Fruit fly (Drosophila melanogaster) whole organism, prepupa: ENCODE results near the gene CG12009.

Source experiments
- Blimp-1 ChIP-seq: fragments of 200-800 bp; sonication (Bioruptor generic); optimal IDR thresholded peaks from 3 replicates; lab custom pipeline; 2017; ENCODE audit warnings: missing biosample characterization, missing genetic modification characterization, mild to moderate bottlenecking, moderate library complexity, missing genetic modification reagents
- CG10631 ChIP-seq: fragments of 200-800 bp; sonication (Bioruptor generic); optimal IDR thresholded peaks from 2 replicates; lab custom pipeline; 2016; ENCODE audit warnings: missing biosample characterization, missing genetic modification characterization
- CG11902 ChIP-seq: fragments of 200-800 bp; sonication (Bioruptor generic); optimal IDR thresholded peaks from 3 replicates; lab custom pipeline; 2016; ENCODE audit warnings: missing biosample characterization, missing genetic modification characterization
- CG15336 ChIP-seq: fragments of 200-800 bp; sonication (Bioruptor generic); IDR thresholded peaks from 2 replicates; pipeline ENCODE4 v1.3.6; 2022; ENCODE audit warnings: missing biosample characterization, missing genetic modification characterization
- CG1621 ChIP-seq: fragments of 200-800 bp; sonication (Bioruptor generic); optimal IDR thresholded peaks from 3 replicates; lab custom pipeline; 2018; ENCODE audit warnings: missing biosample characterization, mild to moderate bottlenecking, missing genetic modification characterization
- CG16779 ChIP-seq: fragments of 200-800 bp; sonication (Bioruptor generic); optimal IDR thresholded peaks from 3 replicates; lab custom pipeline; 2017; ENCODE audit warnings: missing biosample characterization, mild to moderate bottlenecking, missing genetic modification characterization
- CG3032 ChIP-seq: fragments of 200-800 bp; optimal IDR thresholded peaks from 2 replicates; lab custom pipeline; 2019; ENCODE audit warnings: missing biosample characterization, mild to moderate bottlenecking, missing genetic modification characterization, moderate library complexity
- CG34406 ChIP-seq: fragments of 200-800 bp; sonication (Bioruptor generic); optimal IDR thresholded peaks from 3 replicates; lab custom pipeline; 2016; ENCODE audit warnings: missing biosample characterization, missing genetic modification characterization
- CG3919 ChIP-seq: fragments of 200-800 bp; sonication (Bioruptor generic); optimal IDR thresholded peaks from 3 replicates; lab custom pipeline; 2016; ENCODE audit warnings: missing biosample characterization, missing genetic modification characterization
- CG6163 ChIP-seq: fragments of 200-800 bp; sonication (Bioruptor generic); IDR thresholded peaks from 3 replicates; pipeline ENCODE4 v1.3.6; 2022; ENCODE audit warnings: missing biosample characterization, missing genetic modification characterization
- CG6276 ChIP-seq: fragments of 200-800 bp; sonication (Bioruptor generic); optimal IDR thresholded peaks from 2 replicates; lab custom pipeline; 2017; ENCODE audit warnings: missing biosample characterization, mild to moderate bottlenecking, missing genetic modification characterization
- CG6792 ChIP-seq: fragments of 200-800 bp; sonication (Bioruptor generic); optimal IDR thresholded peaks from 3 replicates; lab custom pipeline; 2016; ENCODE audit warnings: missing biosample characterization, missing genetic modification characterization
- CG7368 ChIP-seq: fragments of 200-800 bp; sonication (Bioruptor generic); optimal IDR thresholded peaks from 3 replicates; lab custom pipeline; 2016; ENCODE audit warnings: missing biosample characterization, missing genetic modification characterization
- CG8119 ChIP-seq: fragments of 200-800 bp; sonication (Bioruptor generic); IDR thresholded peaks from 3 replicates; pipeline ENCODE4 v1.3.6; 2022; ENCODE audit warnings: missing biosample characterization, missing genetic modification characterization
- CG8319 ChIP-seq: fragments of 200-800 bp; sonication (Bioruptor generic); optimal IDR thresholded peaks from 3 replicates; lab custom pipeline; 2016; ENCODE audit warnings: missing biosample characterization, missing genetic modification characterization
- CG8632 ChIP-seq: fragments of 200-800 bp; sonication (Bioruptor generic); optimal IDR thresholded peaks from 3 replicates; lab custom pipeline; 2016; ENCODE audit warnings: missing biosample characterization, missing genetic modification characterization
- CG9139 ChIP-seq: fragments of 200-800 bp; sonication (Bioruptor generic); optimal IDR thresholded peaks from 3 replicates; lab custom pipeline; 2017; ENCODE audit warnings: missing biosample characterization, mild to moderate bottlenecking, missing genetic modification characterization
- Eip75B ChIP-seq: fragments of 200-800 bp; sonication (Bioruptor generic); optimal IDR thresholded peaks from 3 replicates; lab custom pipeline; 2016; ENCODE audit warnings: missing biosample characterization, missing genetic modification characterization
- Eip78C ChIP-seq: fragments of 200-800 bp; sonication (Bioruptor generic); peaks from one replicate; lab custom pipeline; 2016; ENCODE audit warnings: missing biosample characterization, missing genetic modification characterization
- Ets21C ChIP-seq: fragments of 200-800 bp; sonication (Bioruptor generic); optimal IDR thresholded peaks from 3 replicates; lab custom pipeline; 2016; ENCODE audit warnings: missing biosample characterization, missing genetic modification characterization
- Gug ChIP-seq: fragments of 200-800 bp; sonication (Bioruptor generic); IDR thresholded peaks from 2 replicates; pipeline ENCODE4 v1.3.6; 2022; ENCODE audit warnings: missing biosample characterization, missing genetic modification characterization
- Hr38 ChIP-seq: sonication (Bioruptor generic); optimal IDR thresholded peaks from 2 replicates; lab custom pipeline; 2016; ENCODE audit warnings: missing biosample characterization, missing genetic modification characterization
- Hr39 ChIP-seq: fragments of 200-800 bp; sonication (Bioruptor generic); optimal IDR thresholded peaks from 2 replicates; lab custom pipeline; 2016; ENCODE audit warnings: missing biosample characterization, missing genetic modification characterization
- Lpt ChIP-seq: fragments of 200-800 bp; sonication (Bioruptor generic); optimal IDR thresholded peaks from 3 replicates; lab custom pipeline; 2016; ENCODE audit warnings: missing biosample characterization, missing genetic modification characterization
- Met ChIP-seq: fragments of 200-800 bp; sonication (Bioruptor generic); optimal IDR thresholded peaks from 3 replicates; lab custom pipeline; 2016; ENCODE audit warnings: missing biosample characterization, missing genetic modification characterization
- Smox ChIP-seq: fragments of 200-800 bp; sonication (Bioruptor generic); optimal IDR thresholded peaks from 3 replicates; lab custom pipeline; 2016; ENCODE audit warnings: missing biosample characterization, missing genetic modification characterization
- Sox15 ChIP-seq: fragments of 200-800 bp; sonication (Bioruptor generic); optimal IDR thresholded peaks from 3 replicates; lab custom pipeline; 2016; ENCODE audit warnings: missing biosample characterization, missing genetic modification characterization
- acj6 ChIP-seq: fragments of 200-800 bp; sonication (Bioruptor generic); optimal IDR thresholded peaks from 3 replicates; lab custom pipeline; 2016; ENCODE audit warnings: missing biosample characterization, missing genetic modification characterization
- dac ChIP-seq: fragments of 200-800 bp; sonication (Bioruptor generic); optimal IDR thresholded peaks from 2 replicates; lab custom pipeline; 2017; ENCODE audit warnings: missing biosample characterization, mild to moderate bottlenecking, missing genetic modification characterization
- esn ChIP-seq: fragments of 200-800 bp; sonication (Bioruptor generic); optimal IDR thresholded peaks from 2 replicates; lab custom pipeline; 2016; ENCODE audit warnings: missing biosample characterization, mild to moderate bottlenecking, missing genetic modification characterization, moderate library complexity
- fd59A ChIP-seq: fragments of 200-800 bp; sonication (Bioruptor generic); optimal IDR thresholded peaks from 2 replicates; lab custom pipeline; 2017; ENCODE audit warnings: missing biosample characterization, mild to moderate bottlenecking, missing genetic modification characterization, missing genetic modification reagents
- pdm3 ChIP-seq: fragments of 200-800 bp; sonication (Bioruptor generic); optimal IDR thresholded peaks from 3 replicates; lab custom pipeline; 2016; ENCODE audit warnings: missing biosample characterization, missing genetic modification characterization
- salr ChIP-seq, 2 experiments: fragments of 200-800 bp; sonication (Bioruptor generic); optimal IDR thresholded peaks; 3 replicates each; lab custom pipeline; 2016 to 2018; ENCODE audit warnings: missing biosample characterization in 2 of 2, missing genetic modification characterization in 2 of 2, mild to moderate bottlenecking in 1 of 2
- spab ChIP-seq: fragments of 200-800 bp; sonication (Bioruptor generic); optimal IDR thresholded peaks from 2 replicates; lab custom pipeline; 2017; ENCODE audit warnings: missing biosample characterization, mild to moderate bottlenecking, missing genetic modification characterization, missing genetic modification reagents
- ss ChIP-seq, 2 experiments: fragments of 200-800 bp; sonication (Bioruptor generic); optimal IDR thresholded peaks; 2 replicates in 1 of 2; 3 replicates in 1 of 2; lab custom pipeline; 2017 to 2018; ENCODE audit warnings: mild to moderate bottlenecking in 2 of 2, missing biosample characterization in 2 of 2, missing genetic modification characterization in 2 of 2, moderate library complexity in 1 of 2
- topi ChIP-seq: fragments of 200-800 bp; sonication (Bioruptor generic); optimal IDR thresholded peaks from 3 replicates; lab custom pipeline; 2016; ENCODE audit warnings: missing biosample characterization, missing genetic modification characterization

CG12009 gene

dm6 chr3L:3259703-3260102 is 31.6 kb upstream of the CG12009 start (continued):
- peak; percentile 76 for TF ChIP-seq Lpt (GFP tag; lab: Kevin White, UChicago)
- TF ChIP-seq CG8319 (GFP tag; lab: Kevin White, UChicago) = peak; percentile 81
- TF ChIP-seq Hr39 (GFP tag; lab: Kevin White, UChicago) = peak; percentile 83
- TF ChIP-seq fd59A (GFP tag; lab: Kevin White, UChicago) = peak; percentile 90
- TF ChIP-seq ss (GFP tag; optimal IDR thresholded peaks at IDR 0.05; lab: Kevin White, UChicago) = peak; percentile 93 to 94
- TF ChIP-seq spab (GFP tag; lab: Kevin White, UChicago) = peak; percentile 93
- peak; percentile 83 for TF ChIP-seq Smox (GFP tag; lab: Kevin White, UChicago)
- peak; percentile 79 for TF ChIP-seq CG6276 (GFP tag; lab: Kevin White, UChicago)
- peak; percentile 94 for TF ChIP-seq CG3032 (tag; lab: Kevin White, UChicago)
- TF ChIP-seq Blimp-1 (GFP tag; lab: Kevin White, UChicago) = peak; percentile 72
- peak; percentile 90 for TF ChIP-seq Eip75B (GFP tag; lab: Kevin White, UChicago)
- TF ChIP-seq CG8632 (GFP tag; lab: Kevin White, UChicago) = peak; percentile 84
- peak; percentile 57 for TF ChIP-seq dac (GFP tag; lab: Kevin White, UChicago)
- TF ChIP-seq CG8119 (GFP tag; lab: Robert Waterston, UW) = peak; percentile 91
- TF ChIP-seq CG7368 = peak; percentile 80
- peak; percentile 65 for TF ChIP-seq CG11902
- peak; percentile 88 for TF ChIP-seq acj6
- peak; percentile 90 for TF ChIP-seq esn (GFP tag; lab: Kevin White, UChicago)
- TF ChIP-seq, all 60 proteins: peak for 57

DNA sequence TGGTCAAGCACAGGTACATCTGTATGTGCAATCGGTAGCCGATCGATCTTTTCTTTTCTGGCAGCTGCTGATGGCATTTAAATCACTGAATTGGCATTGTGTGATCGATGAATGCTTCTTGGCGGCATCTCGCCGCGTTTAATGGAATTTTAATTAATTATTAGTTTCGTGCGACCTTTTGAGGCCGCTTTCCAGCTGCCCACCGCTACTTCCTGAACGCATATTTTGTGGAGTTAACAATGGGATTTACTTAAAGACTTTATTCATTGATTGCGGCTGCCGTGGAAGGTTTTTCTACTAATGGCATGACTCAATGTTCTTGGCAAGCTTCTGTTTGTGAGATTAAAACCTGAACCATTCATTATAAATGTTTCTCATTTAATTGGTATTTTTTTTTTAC is 29.6 kb upstream of the CG12009 start:
- TF ChIP-seq acj6 = no peak
- TF ChIP-seq Eip75B (GFP tag; lab: Kevin White, UChicago) = no peak
- TF ChIP-seq CG16779 (tag; lab: Kevin White, UChicago) = no peak
- TF ChIP-seq CG15336 (GFP tag; lab: Robert Waterston, UW) = no peak
- TF ChIP-seq esn (GFP tag; lab: Kevin White, UChicago) = no peak
- no peak for TF ChIP-seq CG9139
- TF ChIP-seq CG8319 (GFP tag; lab: Kevin White, UChicago) = no peak
- TF ChIP-seq Eip78C (GFP tag; lab: Kevin White, UChicago) = no peak
- TF ChIP-seq pdm3 (GFP tag; lab: Kevin White, UChicago) = no peak
- no peak for TF ChIP-seq Ets21C (GFP tag; lab: Kevin White, UChicago)
- no peak for TF ChIP-seq CG1621 (tag; lab: Kevin White, UChicago)
- no peak for TF ChIP-seq CG6792 (GFP tag; lab: Kevin White, UChicago)
- no peak for TF ChIP-seq Smox (GFP tag; lab: Kevin White, UChicago)
- TF ChIP-seq Hr38 (GFP tag; lab: Kevin White, UChicago) = no peak
- no peak for TF ChIP-seq Sox15 (GFP tag; lab: Kevin White, UChicago)
- TF ChIP-seq CG34406 (GFP tag; lab: Kevin White, UChicago) = no peak
- no peak for TF ChIP-seq Blimp-1 (GFP tag; lab: Kevin White, UChicago)
- TF ChIP-seq topi = no peak
- TF ChIP-seq salr (GFP tag; optimal IDR thresholded peaks at IDR 0.05; lab: Kevin White, UChicago) = no peak
- TF ChIP-seq CG7368 = no peak
- TF ChIP-seq, all 60 proteins: peak for 0

- no peak for TF ChIP-seq Met (GFP tag; lab: Kevin White, UChicago)
- TF ChIP-seq CG10631 (GFP tag; lab: Kevin White, UChicago) = no peak
- TF ChIP-seq Sox15 (GFP tag; lab: Kevin White, UChicago) = no peak
- TF ChIP-seq Gug (GFP tag; lab: Robert Waterston, UW) = no peak
- TF ChIP-seq CG6163 (GFP tag; lab: Robert Waterston, UW) = no peak
- no peak for TF ChIP-seq CG8119 (GFP tag; lab: Robert Waterston, UW)
- TF ChIP-seq, all 60 proteins: peak for 0
Measured at dm6 chr3L:3266306-3266705, 25.0 kb upstream of the CG12009 start.

dm6 chr3L:3268161-3268560 is 23.1 kb upstream of the CG12009 start, which contains the start of gene CG34265:
Gene CG34265, plus strand, starts transcription at chr3L:3268461.
- no peak for TF ChIP-seq CG34406 (GFP tag; lab: Kevin White, UChicago)
- TF ChIP-seq CG3919 (GFP tag; lab: Kevin White, UChicago) = no peak
- TF ChIP-seq, all 60 proteins: peak for 0
